Worm (Caenorhabditis elegans) whole organism, L4 larva: Measurements from ENCODE around the gene str-9.

Source experiments
- R02D3.7 ChIP-seq: fragments of 150-350 bp; sonication (generic microtip); optimal IDR thresholded peaks from 3 replicates; lab custom pipeline; 2014; ENCODE audit warnings: missing biosample characterization, missing genetic modification characterization
- Y105C5A.15 ChIP-seq: fragments of 200-800 bp; sonication (Bioruptor generic); IDR thresholded peaks from 2 replicates; pipeline ENCODE4 v1.3.6; 2022; ENCODE audit warnings: missing genetic modification characterization, missing compliant biosample characterization
- Y48G9A.11 ChIP-seq: fragments of 200-800 bp; sonication (Bioruptor generic); IDR thresholded peaks from 2 replicates; pipeline ENCODE4 v1.3.6; 2022; ENCODE audit warnings: missing genetic modification reagents, missing genetic modification characterization, missing compliant biosample characterization
- ama-1 ChIP-seq: fragments of 150-350 bp; optimal IDR thresholded peaks from 2 replicates; lab custom pipeline; 2014; ENCODE audit warnings: inconsistent platforms, mixed read lengths
- arid-1 ChIP-seq: fragments of 200-800 bp; sonication (Bioruptor generic); conservative IDR thresholded peaks from 2 replicates; pipeline ENCODE4 v1.3.6; 2022; ENCODE audit warnings: missing genetic modification reagents, missing genetic modification characterization, missing compliant biosample characterization
- attf-4 ChIP-seq: sonication (generic microtip); optimal IDR thresholded peaks from 3 replicates; lab custom pipeline; 2017; ENCODE audit warnings: missing biosample characterization, missing genetic modification characterization
- ceh-20 ChIP-seq: fragments of 200-800 bp; sonication (Bioruptor generic); IDR thresholded peaks from 2 replicates; pipeline ENCODE4 v1.3.6; 2022; ENCODE audit warnings: missing genetic modification reagents, missing genetic modification characterization, missing compliant biosample characterization
- ces-1 ChIP-seq: fragments of 150-350 bp; sonication (generic microtip); optimal IDR thresholded peaks from 4 replicates; lab custom pipeline; 2014; ENCODE audit warnings: missing biosample characterization, missing genetic modification reagents, missing genetic modification characterization
- daf-16 ChIP-seq, 3 experiments: sonication (generic microtip); optimal IDR thresholded peaks; 2 replicates each; lab custom pipeline; 2016 to 2017; ENCODE audit warnings: missing genetic modification characterization in 3 of 3, missing genetic modification reagents in 3 of 3, mild to moderate bottlenecking in 2 of 3, missing compliant biosample characterization in 2 of 3, missing biosample characterization in 1 of 3, moderate library complexity in 1 of 3
- daf-8 ChIP-seq: fragments of 200-800 bp; sonication (Bioruptor generic); IDR thresholded peaks from 2 replicates; pipeline ENCODE4 v1.3.6; 2022; ENCODE audit warnings: missing genetic modification characterization, missing compliant biosample characterization
- dmd-6 ChIP-seq: fragments of 200-800 bp; sonication (Bioruptor generic); IDR thresholded peaks from 2 replicates; pipeline ENCODE4 v1.3.6; 2022; ENCODE audit warnings: missing genetic modification reagents, missing genetic modification characterization, missing compliant biosample characterization
- egl-27 ChIP-seq: sonication (generic microtip); optimal IDR thresholded peaks from 3 replicates; lab custom pipeline; 2017; ENCODE audit warnings: missing biosample characterization, missing genetic modification reagents, missing genetic modification characterization
- fos-1 ChIP-seq: fragments of 150-350 bp; optimal IDR thresholded peaks from 2 replicates; lab custom pipeline; 2014; ENCODE audit warnings: missing biosample characterization, missing genetic modification characterization
- lin-1 ChIP-seq: fragments of 200-800 bp; sonication (Bioruptor generic); IDR thresholded peaks from 2 replicates; pipeline ENCODE4 v1.3.6; 2022; ENCODE audit warnings: missing genetic modification reagents, missing genetic modification characterization, missing compliant biosample characterization
- lin-13 ChIP-seq: fragments of 150-350 bp; optimal IDR thresholded peaks from 2 replicates; lab custom pipeline; 2014; ENCODE audit warnings: missing biosample characterization, missing genetic modification reagents, missing genetic modification characterization
- lin-15B ChIP-seq: fragments of 150-350 bp; sonication (generic microtip); optimal IDR thresholded peaks from 3 replicates; lab custom pipeline; 2014; ENCODE audit warnings: missing biosample characterization, missing genetic modification characterization
- mdl-1 ChIP-seq, 2 experiments: fragments of 150-350 bp in 1 of 2; sonication (generic microtip) in 1 of 2; optimal IDR thresholded peaks; 2 replicates each; lab custom pipeline; 2014 to 2017; ENCODE audit warnings: missing biosample characterization in 2 of 2, missing genetic modification characterization in 2 of 2
- mep-1 ChIP-seq: fragments of 150-350 bp; sonication (generic microtip); optimal IDR thresholded peaks from 3 replicates; lab custom pipeline; 2014; ENCODE audit warnings: missing biosample characterization, missing genetic modification characterization
- mxl-3 ChIP-seq: fragments of 200-800 bp; sonication (Bioruptor generic); optimal IDR thresholded peaks from 2 replicates; lab custom pipeline; 2018; ENCODE audit warnings: mild to moderate bottlenecking, missing genetic modification characterization, missing compliant biosample characterization
- nhr-11 ChIP-seq: fragments of 150-350 bp; optimal IDR thresholded peaks from 2 replicates; lab custom pipeline; 2014; ENCODE audit warnings: missing biosample characterization, missing genetic modification characterization
- nhr-28 ChIP-seq: fragments of 150-350 bp; optimal IDR thresholded peaks from 2 replicates; lab custom pipeline; 2014; ENCODE audit warnings: missing biosample characterization, missing genetic modification characterization
- nhr-76 ChIP-seq: fragments of 150-350 bp; optimal IDR thresholded peaks from 2 replicates; lab custom pipeline; 2014; ENCODE audit warnings: missing biosample characterization, missing genetic modification characterization
- nhr-77 ChIP-seq: fragments of 150-350 bp; optimal IDR thresholded peaks from 2 replicates; lab custom pipeline; 2014; ENCODE audit warnings: missing biosample characterization, missing genetic modification characterization
- sdz-12 ChIP-seq: fragments of 200-800 bp; sonication (Bioruptor generic); optimal IDR thresholded peaks from 2 replicates; lab custom pipeline; 2018; ENCODE audit warnings: mild to moderate bottlenecking, missing genetic modification characterization, missing compliant biosample characterization
- spr-3 ChIP-seq: fragments of 200-800 bp; sonication (Bioruptor generic); optimal IDR thresholded peaks from 2 replicates; lab custom pipeline; 2018; ENCODE audit warnings: mild to moderate bottlenecking, missing genetic modification characterization, missing compliant biosample characterization
- unc-130 ChIP-seq: sonication (generic microtip); optimal IDR thresholded peaks from 2 replicates; lab custom pipeline; 2016; ENCODE audit warnings: missing genetic modification reagents, missing genetic modification characterization, missing compliant biosample characterization
- unc-62 ChIP-seq, 3 experiments: fragments of 150-350 bp in 1 of 3; sonication (generic microtip); optimal IDR thresholded peaks in 2 of 3; peaks in 1 of 3; 1 replicate in 1 of 3; 2 replicates in 2 of 3; lab custom pipeline; 2014 to 2017; ENCODE audit warnings: missing biosample characterization in 3 of 3, missing genetic modification characterization in 3 of 3, missing genetic modification reagents in 3 of 3, missing genotype in 1 of 3
- zfp-2 ChIP-seq: sonication (generic microtip); optimal IDR thresholded peaks from 2 replicates; lab custom pipeline; 2016; ENCODE audit warnings: mild to moderate bottlenecking, missing genetic modification characterization, missing compliant biosample characterization
- zip-2 ChIP-seq: fragments of 150-350 bp; optimal IDR thresholded peaks from 2 replicates; lab custom pipeline; 2014; ENCODE audit warnings: missing biosample characterization, missing genetic modification characterization

str-9 gene

ce11 chrV:15767385-15767784 lies 8.8 kb downstream of the str-9 start (continued):
- TF ChIP-seq Y48G9A.11, result peak; percentile 75

- TF ChIP-seq nhr-28, result no peak
- peak; percentile 56 for TF ChIP-seq unc-130
Measured at ce11 chrV:15769072-15769471, 10.5 kb downstream of the str-9 start, which contains the start of gene F57A10.4. TSS of gene F57A10.4 (plus strand) at chrV:15769438.

ce11 chrV:15773141-15773540 lies 14.6 kb downstream of the str-9 start, which contains the start of gene nhr-60:
TSS of gene nhr-60 (minus strand) at chrV:15773241.
- no peak for TF ChIP-seq zip-2 (tag; lab: Kevin White, UChicago)

ce11 chrV:15773941-15774340 lies 15.4 kb downstream of the str-9 start:
- TF ChIP-seq nhr-28 (peak; percentile 21), mxl-3 (GFP tag; lab: Kevin White, UChicago) (peak; percentile 80), mdl-1 (tag; optimal IDR thresholded peaks at IDR 0.05; lab: Kevin White, UChicago) (peak; percentile 16 to 53), spr-3 (no peak), lin-1 (GFP tag; lab: Robert Waterston, UW) (no peak), daf-16 (GFP tag; optimal IDR thresholded peaks at IDR 0.05; lab: Kevin White, UChicago) (no peak), daf-16 (tag; optimal IDR thresholded peaks at IDR 0.05; lab: Kevin White, UChicago) (peak; percentile 55), dmd-6 (GFP tag; lab: Robert Waterston, UW) (peak; percentile 46; the same call in 1 of the 2 replicates)

ce11 chrV:15776651-15777050 lies 18.1 kb downstream of the str-9 start, which contains the start of gene nhr-283:
TSS of gene nhr-283 (minus strand) at chrV:15776751.
- TF ChIP-seq nhr-77 (tag; lab: Kevin White, UChicago) (no peak), unc-62 (GFP tag; optimal IDR thresholded peaks at IDR 0.05 in 1 of 2; lab: Kevin White, UChicago) (peak in 1 of 2 experiments; percentile 55), unc-62 (tag; optimal IDR thresholded peaks at IDR 0.05; lab: Kevin White, UChicago) (no peak)
- TF ChIP-seq, all 104 proteins: peak for 1

- TF ChIP-seq ceh-20 (GFP tag; lab: Robert Waterston, UW) (no peak), daf-8 (GFP tag; lab: Robert Waterston, UW) (no peak), sdz-12 (GFP tag; lab: Kevin White, UChicago) (no peak), attf-4 (tag; lab: Kevin White, UChicago) (no peak), Y105C5A.15 (GFP tag; lab: Robert Waterston, UW) (no peak), arid-1 (no peak), mep-1 (tag; lab: Kevin White, UChicago) (no peak), nhr-76 (tag; lab: Kevin White, UChicago) (no peak)
- TF ChIP-seq, all 104 proteins: peak for 0
Measured at ce11 chrV:15779128-15779729, 20.7 kb downstream of the str-9 start, which contains the start of the genes nhr-285 and irld-52. TSS of gene nhr-285 (minus strand) at chrV:15779228. TSS of gene irld-52 (plus strand) at chrV:15779679.

ce11 chrV:15781086-15781485 lies 22.5 kb downstream of the str-9 start, which contains the start of gene T26E4.2:
TSS of gene T26E4.2 (plus strand) at chrV:15781386.
- TF ChIP-seq egl-27 (tag; lab: Kevin White, UChicago) (no peak), fos-1 (tag; lab: Kevin White, UChicago) (no peak), ama-1 (no peak), lin-15B (tag; lab: Kevin White, UChicago) (no peak), zfp-2 (tag; lab: Kevin White, UChicago) (no peak)

- no peak for TF ChIP-seq ces-1 (GFP tag; lab: Kevin White, UChicago)
- no peak for TF ChIP-seq lin-13
- no peak for TF ChIP-seq R02D3.7 (tag; lab: Kevin White, UChicago)
- no peak for TF ChIP-seq sdz-12 (GFP tag; lab: Kevin White, UChicago)
- TF ChIP-seq zip-2 (tag; lab: Kevin White, UChicago), result no peak
- no peak for TF ChIP-seq nhr-11
- no peak for TF ChIP-seq lin-1 (GFP tag; lab: Robert Waterston, UW)
Measured at ce11 chrV:15782494-15782893, 23.9 kb downstream of the str-9 start, which contains the start of gene T26E4.3. TSS of gene T26E4.3 (plus strand) at chrV:15782794.
